Worm (Caenorhabditis elegans) whole organism, L1 larva: Measurements from ENCODE around the gene spat-1.

Experiments
- C04F5.9 ChIP-seq: sonication (generic microtip); optimal IDR thresholded peaks from 2 replicates; lab custom pipeline; 2016; ENCODE audit warnings: missing genetic modification characterization, missing compliant biosample characterization
- C16A3.4 ChIP-seq: fragments of 150-350 bp; optimal IDR thresholded peaks from 2 replicates; lab custom pipeline; 2014; ENCODE audit warnings: missing biosample characterization, missing genetic modification characterization
- F16B12.6 ChIP-seq: fragments of 150-350 bp; optimal IDR thresholded peaks from 2 replicates; lab custom pipeline; 2014; ENCODE audit warnings: missing biosample characterization, missing genetic modification characterization
- Y116A8C.19 ChIP-seq: sonication (generic microtip); optimal IDR thresholded peaks from 2 replicates; lab custom pipeline; 2016; ENCODE audit warnings: missing compliant biosample characterization, missing genetic modification characterization, borderline replicate concordance
- aha-1 ChIP-seq: fragments of 150-350 bp; optimal IDR thresholded peaks from 2 replicates; lab custom pipeline; 2014; ENCODE audit warnings: missing biosample characterization, missing genetic modification characterization
- alr-1 ChIP-seq: fragments of 200-800 bp; sonication (Bioruptor generic); optimal IDR thresholded peaks from 2 replicates; lab custom pipeline; 2018; ENCODE audit warnings: borderline replicate concordance, mild to moderate bottlenecking, missing genetic modification characterization, missing compliant biosample characterization
- ama-1 ChIP-seq: fragments of 150-350 bp; optimal IDR thresholded peaks from 2 replicates; lab custom pipeline; 2014
- ceh-63 ChIP-seq: fragments of 200-800 bp; sonication (Bioruptor generic); optimal IDR thresholded peaks from 2 replicates; lab custom pipeline; 2018; ENCODE audit warnings: mild to moderate bottlenecking, missing genetic modification characterization, missing compliant biosample characterization
- ceh-8 ChIP-seq: fragments of 200-800 bp; sonication (Bioruptor generic); optimal IDR thresholded peaks from 2 replicates; lab custom pipeline; 2018; ENCODE audit warnings: mild to moderate bottlenecking, missing genetic modification characterization, moderate library complexity, missing compliant biosample characterization
- ceh-82 ChIP-seq, 3 experiments: fragments of 150-350 bp in 1 of 3; sonication (generic microtip) in 2 of 3; optimal IDR thresholded peaks; 2 replicates each; lab custom pipeline; 2014 to 2017; ENCODE audit warnings: missing biosample characterization in 3 of 3, missing genetic modification characterization in 3 of 3
- ceh-88 ChIP-seq: fragments of 200-800 bp; sonication (Bioruptor generic); IDR thresholded peaks from 2 replicates; pipeline ENCODE4 v1.3.6; 2022; ENCODE audit warnings: missing genetic modification characterization, missing compliant biosample characterization
- efl-1 ChIP-seq, 4 experiments: fragments of 150-350 bp; optimal IDR thresholded peaks in 3 of 4; peaks in 1 of 4; 1 replicate in 1 of 4; 2 replicates in 3 of 4; lab custom pipeline; 2014; ENCODE audit warnings: missing biosample characterization in 2 of 4, missing genetic modification characterization in 2 of 4, missing genetic modification reagents in 2 of 4
- elt-2 ChIP-seq: sonication (generic microtip); optimal IDR thresholded peaks from 2 replicates; lab custom pipeline; 2016; ENCODE audit warnings: missing genetic modification characterization, mild to moderate bottlenecking, inconsistent platforms, missing compliant biosample characterization, missing genetic modification reagents
- elt-3 ChIP-seq, 6 experiments: fragments of 150-350 bp in 1 of 6; sonication (generic microtip); optimal IDR thresholded peaks; 2 replicates each; lab custom pipeline; 2017 to 2018; ENCODE audit warnings: missing biosample characterization in 6 of 6, missing genetic modification characterization in 6 of 6, inconsistent platforms in 1 of 6
- fkh-4 ChIP-seq: sonication (generic microtip); optimal IDR thresholded peaks from 2 replicates; lab custom pipeline; 2016; ENCODE audit warnings: missing compliant biosample characterization, missing genetic modification characterization, borderline replicate concordance
- hpl-2 ChIP-seq: fragments of 150-350 bp; optimal IDR thresholded peaks from 2 replicates; lab custom pipeline; 2014; ENCODE audit warnings: missing biosample characterization, missing genetic modification reagents, missing genetic modification characterization
- lin-15B ChIP-seq: fragments of 150-350 bp; sonication (generic microtip); optimal IDR thresholded peaks from 3 replicates; lab custom pipeline; 2014; ENCODE audit warnings: missing biosample characterization, missing genetic modification characterization
- lin-39 ChIP-seq: fragments of 150-350 bp; optimal IDR thresholded peaks from 2 replicates; lab custom pipeline; 2014; ENCODE audit warnings: missing biosample characterization, missing genetic modification reagents, missing genetic modification characterization
- lsy-2 ChIP-seq, 2 experiments: fragments of 150-350 bp; optimal IDR thresholded peaks; 2 replicates each; lab custom pipeline; 2014; ENCODE audit warnings: missing biosample characterization in 2 of 2, missing genetic modification characterization in 2 of 2
- mef-2 ChIP-seq: fragments of 150-350 bp; optimal IDR thresholded peaks from 2 replicates; lab custom pipeline; 2014; ENCODE audit warnings: missing biosample characterization, missing genetic modification characterization
- nhr-19 ChIP-seq: fragments of 200-800 bp; sonication (Bioruptor generic); conservative IDR thresholded peaks from 2 replicates; pipeline ENCODE4 v1.3.6; 2022; ENCODE audit warnings: missing genetic modification characterization, missing compliant biosample characterization
- nhr-237 ChIP-seq: fragments of 150-350 bp; optimal IDR thresholded peaks from 2 replicates; lab custom pipeline; 2014; ENCODE audit warnings: missing biosample characterization, missing genetic modification characterization
- nhr-77 ChIP-seq: fragments of 150-350 bp; optimal IDR thresholded peaks from 2 replicates; lab custom pipeline; 2014; ENCODE audit warnings: missing biosample characterization, missing genetic modification characterization
- nhr-85 ChIP-seq: sonication (generic microtip); peaks from one replicate; lab custom pipeline; 2016; ENCODE audit warnings: missing genetic modification characterization, inconsistent platforms, missing compliant biosample characterization
- pax-3 ChIP-seq: fragments of 200-800 bp; sonication (Bioruptor generic); optimal IDR thresholded peaks from 2 replicates; lab custom pipeline; 2018; ENCODE audit warnings: mild to moderate bottlenecking, missing genetic modification characterization, moderate library complexity, missing compliant biosample characterization
- pqm-1 ChIP-seq: sonication (generic microtip); optimal IDR thresholded peaks from 3 replicates; lab custom pipeline; 2017; ENCODE audit warnings: missing biosample characterization, missing genetic modification characterization
- sox-4 ChIP-seq: sonication (generic microtip); optimal IDR thresholded peaks from 2 replicates; lab custom pipeline; 2016; ENCODE audit warnings: missing genetic modification characterization, missing compliant biosample characterization
- sptf-1 ChIP-seq: fragments of 150-350 bp; optimal IDR thresholded peaks from 2 replicates; lab custom pipeline; 2014; ENCODE audit warnings: missing biosample characterization, missing genetic modification characterization
- tlp-1 ChIP-seq: fragments of 150-350 bp; optimal IDR thresholded peaks from 2 replicates; lab custom pipeline; 2014; ENCODE audit warnings: missing biosample characterization, missing genetic modification characterization
- vab-15 ChIP-seq: sonication (generic microtip); optimal IDR thresholded peaks from 2 replicates; lab custom pipeline; 2017; ENCODE audit warnings: missing genotype, mild to moderate bottlenecking, missing genetic modification characterization, missing compliant biosample characterization
- zag-1 ChIP-seq: fragments of 150-350 bp; optimal IDR thresholded peaks from 2 replicates; lab custom pipeline; 2014; ENCODE audit warnings: missing biosample characterization, missing genetic modification characterization
- ztf-11 ChIP-seq, 2 experiments: sonication (generic microtip); optimal IDR thresholded peaks; 2 replicates each; lab custom pipeline; 2016 to 2017; ENCODE audit warnings: missing genetic modification characterization in 2 of 2, missing biosample characterization in 1 of 2, missing compliant biosample characterization in 1 of 2
- ztf-4 ChIP-seq: fragments of 150-350 bp; optimal IDR thresholded peaks from 2 replicates; lab custom pipeline; 2014; ENCODE audit warnings: missing biosample characterization, missing genetic modification characterization

spat-1 gene

ce11 chrII:14570541-14571160, 42.1 kb downstream of the spat-1 start:
- TF ChIP-seq pqm-1 (tag; lab: Kevin White, UChicago) (no peak), nhr-77 (tag; lab: Kevin White, UChicago) (peak; percentile 71), efl-1 (optimal IDR thresholded peaks at IDR 0.05; lab: Kevin White, UChicago) (no peak), efl-1 (GFP tag; optimal IDR thresholded peaks at IDR 0.05 in 1 of 2; lab: Kevin White, UChicago) (peak in 1 of 2 experiments; percentile 91), lsy-2 (tag; optimal IDR thresholded peaks at IDR 0.05; lab: Kevin White, UChicago) (peak in 1 of 2 experiments; percentile 4)

ce11 chrII:14573315-14573714, 44.8 kb downstream of the spat-1 start, which contains the start of gene madf-5:
madf-5 (plus strand) TSS chrII:14573615.
- TF ChIP-seq ama-1 (no peak), ztf-4 (no peak), sox-4 (tag; lab: Kevin White, UChicago) (no peak), lin-15B (tag; lab: Kevin White, UChicago) (no peak), sptf-1 (tag; lab: Kevin White, UChicago) (no peak), fkh-4 (tag; lab: Kevin White, UChicago) (no peak), pax-3 (tag; lab: Kevin White, UChicago) (no peak), vab-15 (tag; lab: Kevin White, UChicago) (no peak), alr-1 (tag; lab: Kevin White, UChicago) (no peak), elt-2 (tag; lab: Kevin White, UChicago) (no peak), tlp-1 (no peak), ztf-11 (tag; optimal IDR thresholded peaks at IDR 0.05; lab: Kevin White, UChicago) (no peak), ceh-63 (GFP tag; lab: Kevin White, UChicago) (no peak), lin-39 (tag; lab: Kevin White, UChicago) (no peak), ceh-82 (tag; optimal IDR thresholded peaks at IDR 0.05; lab: Kevin White, UChicago) (no peak)

ce11 chrII:14574790-14575189, 46.2 kb downstream of the spat-1 start:
- no peak for TF ChIP-seq nhr-19 (GFP tag; lab: Robert Waterston, UW)
- TF ChIP-seq nhr-237 (tag; lab: Kevin White, UChicago) = no peak
- no peak for TF ChIP-seq F16B12.6 (tag; lab: Kevin White, UChicago)
- no peak for TF ChIP-seq ceh-63 (GFP tag; lab: Kevin White, UChicago)

- no peak for TF ChIP-seq Y116A8C.19
- no peak for TF ChIP-seq ceh-63 (GFP tag; lab: Kevin White, UChicago)
- no peak for TF ChIP-seq C16A3.4 (tag; lab: Kevin White, UChicago)
- TF ChIP-seq alr-1 (tag; lab: Kevin White, UChicago) = no peak
- no peak for TF ChIP-seq ama-1
- no peak for TF ChIP-seq zag-1
- TF ChIP-seq nhr-237 (tag; lab: Kevin White, UChicago) = no peak
- no peak for TF ChIP-seq nhr-85
- no peak for TF ChIP-seq fkh-4 (tag; lab: Kevin White, UChicago)
- no peak for TF ChIP-seq C04F5.9
- TF ChIP-seq elt-3 (tag; optimal IDR thresholded peaks at IDR 0.05; lab: Kevin White, UChicago) = no peak
These were observed 47.9 kb downstream of the spat-1 start, which contains the start of gene C01G12.13 for ce11 chrII:14576429-14576828. C01G12.13 (plus strand) TSS chrII:14576729.

- TF ChIP-seq aha-1 (tag; lab: Kevin White, UChicago) (no peak), C16A3.4 (tag; lab: Kevin White, UChicago) (no peak), ceh-8 (GFP tag; lab: Kevin White, UChicago) (no peak), elt-3 (tag; optimal IDR thresholded peaks at IDR 0.05; lab: Kevin White, UChicago) (no peak), ceh-88 (GFP tag; lab: Robert Waterston, UW) (no peak), ama-1 (no peak), hpl-2 (GFP tag; lab: Kevin White, UChicago) (no peak), mef-2 (tag; lab: Kevin White, UChicago) (no peak)
These were observed 49.5 kb downstream of the spat-1 start, which contains the start of gene nspb-7 for ce11 chrII:14578013-14578412. nspb-7 (plus strand) TSS chrII:14578313.
